Worm (Caenorhabditis elegans): ENCODE measurements around the gene ucr-2.3.
A peak's percentile ranks its signal among the peaks of the same experiment; 100 is the strongest.

Gene ucr-2.3

DNA sequence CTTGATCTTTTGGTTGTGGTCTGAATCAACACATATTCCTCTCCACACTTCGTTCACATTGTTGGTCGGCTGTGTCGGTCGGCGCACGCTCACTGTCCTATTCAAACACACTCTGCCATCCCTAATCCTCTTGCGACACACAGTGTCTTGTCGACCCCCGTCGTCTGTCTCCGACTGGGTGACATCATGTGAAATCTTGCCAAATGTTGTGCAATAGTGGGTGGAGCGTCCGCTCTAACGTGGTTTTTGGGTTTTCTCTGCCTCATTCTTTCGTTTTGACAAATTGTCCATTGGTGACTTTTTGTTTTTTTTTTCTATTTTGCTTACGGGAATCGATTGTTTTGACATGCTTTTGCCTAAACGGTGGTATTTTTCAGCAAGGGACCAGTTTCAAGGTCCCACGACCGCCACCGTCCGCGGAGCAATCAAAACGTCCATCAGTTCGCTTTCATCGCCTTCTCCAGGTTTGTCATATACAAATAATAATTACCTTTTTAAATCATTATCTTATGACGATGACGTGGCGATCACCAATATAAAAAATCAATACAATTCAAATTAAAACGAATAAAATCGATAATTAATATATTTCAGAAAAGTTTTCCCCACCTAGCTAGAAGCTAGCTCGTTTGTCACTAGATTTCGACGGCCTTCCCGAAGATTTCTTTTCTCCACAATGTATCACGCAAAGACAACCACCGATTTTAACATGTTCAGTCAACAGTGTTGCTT is 45.8 kb upstream of the ucr-2.3 start:
- TF ChIP-seq ceh-8 (GFP tag; optimal IDR thresholded peaks at IDR 0.05) = peak; percentile 32
- TF ChIP-seq Y116A8C.19 (tag; optimal IDR thresholded peaks at IDR 0.05; ENCODE audit: borderline replicate concordance) = no peak
- no peak for TF ChIP-seq nhr-76 (tag; optimal IDR thresholded peaks at IDR 0.05)
- no peak for TF ChIP-seq sptf-1 (tag; optimal IDR thresholded peaks at IDR 0.05)
- no peak for TF ChIP-seq lin-15B (tag; optimal IDR thresholded peaks at IDR 0.05)
- no peak; the same call in 1 of the 2 replicates for TF ChIP-seq unc-98 (GFP tag; IDR thresholded peaks at IDR 0.05)
- TF ChIP-seq ets-5 (GFP tag; IDR thresholded peaks at IDR 0.05) = no peak
- peak; percentile 45 for TF ChIP-seq sup-37 (GFP tag; optimal IDR thresholded peaks at IDR 0.05)
- peak; percentile 54 for TF ChIP-seq egl-13 (tag; optimal IDR thresholded peaks at IDR 0.05)
- peak; percentile 86 for TF ChIP-seq rnt-1 (tag; optimal IDR thresholded peaks at IDR 0.05)
- TF ChIP-seq lsy-2 (tag; optimal IDR thresholded peaks at IDR 0.05) = peak; percentile 81 to 95
- TF ChIP-seq pax-3 (tag; optimal IDR thresholded peaks at IDR 0.05) = peak; percentile 70
- no peak for TF ChIP-seq unc-30 (tag; optimal IDR thresholded peaks at IDR 0.05)
- peak; percentile 56 for TF ChIP-seq hpl-2 (GFP tag; optimal IDR thresholded peaks at IDR 0.05)
- TF ChIP-seq fkh-8 (tag; optimal IDR thresholded peaks at IDR 0.05) = peak; percentile 94
- peak; percentile 95 for TF ChIP-seq jun-1 (tag; optimal IDR thresholded peaks at IDR 0.05)
- TF ChIP-seq skn-1 (tag; optimal IDR thresholded peaks at IDR 0.05) = peak; percentile 96
- TF ChIP-seq snpc-4 (tag; optimal IDR thresholded peaks at IDR 0.05) = peak; percentile 80
- TF ChIP-seq mdl-1 (tag; optimal IDR thresholded peaks at IDR 0.05) = peak in 1 of 2 experiments; percentile 97
- peak; percentile 74 to 78 for TF ChIP-seq egl-27 (tag; optimal IDR thresholded peaks at IDR 0.05)
- peak; percentile 91 for TF ChIP-seq nhr-20 (tag; optimal IDR thresholded peaks at IDR 0.05)
- no peak for TF ChIP-seq alr-1 (tag; optimal IDR thresholded peaks at IDR 0.05; ENCODE audit: borderline replicate concordance)
- TF ChIP-seq unc-86 (tag; optimal IDR thresholded peaks at IDR 0.05) = peak; percentile 80
- TF ChIP-seq isw-1 (GFP tag; IDR thresholded peaks at IDR 0.05) = peak; percentile 83
- no peak for TF ChIP-seq hlh-17 (GFP tag; optimal IDR thresholded peaks at IDR 0.05; ENCODE audit: borderline replicate concordance)
- TF ChIP-seq hlh-4 (tag; optimal IDR thresholded peaks at IDR 0.05) = no peak
- peak; percentile 78 for TF ChIP-seq irx-1 (tag; optimal IDR thresholded peaks at IDR 0.05)
- TF ChIP-seq nhr-71 (tag; optimal IDR thresholded peaks at IDR 0.05) = peak; percentile 97
- peak; percentile 97 for TF ChIP-seq nhr-85 (tag)
- TF ChIP-seq blmp-1 (tag; optimal IDR thresholded peaks at IDR 0.05) = peak; percentile 51
- TF ChIP-seq ztf-4 (tag; optimal IDR thresholded peaks at IDR 0.05) = peak; percentile 37
- no peak for TF ChIP-seq ceh-63 (GFP tag; optimal IDR thresholded peaks at IDR 0.05)
- TF ChIP-seq mef-2 (tag; optimal IDR thresholded peaks at IDR 0.05) = no peak
- peak; percentile 55 for TF ChIP-seq aly-2 (tag; optimal IDR thresholded peaks at IDR 0.05)
- TF ChIP-seq lin-35 (GFP tag; optimal IDR thresholded peaks at IDR 0.05) = peak; percentile 79 to 89
- TF ChIP-seq nhr-28 (tag; optimal IDR thresholded peaks at IDR 0.05) = no peak
- TF ChIP-seq fos-1 (tag; optimal IDR thresholded peaks at IDR 0.05) = peak; percentile 85
- TF ChIP-seq unc-62 (GFP tag; optimal IDR thresholded peaks at IDR 0.05) = no peak
- TF ChIP-seq C16A3.4 (tag; optimal IDR thresholded peaks at IDR 0.05) = peak; percentile 94
- TF ChIP-seq vab-15 (tag; optimal IDR thresholded peaks at IDR 0.05) = no peak
- TF ChIP-seq ceh-82 (tag; optimal IDR thresholded peaks at IDR 0.05) = peak; percentile 75 to 97 (median 85)
- TF ChIP-seq ztf-11 (tag; optimal IDR thresholded peaks at IDR 0.05) = peak in 1 of 2 experiments; percentile 11
- no peak for TF ChIP-seq zag-1 (tag; optimal IDR thresholded peaks at IDR 0.05)
- no peak for TF ChIP-seq fkh-4 (tag; optimal IDR thresholded peaks at IDR 0.05; ENCODE audit: borderline replicate concordance)
- no peak for TF ChIP-seq tlp-1 (tag; optimal IDR thresholded peaks at IDR 0.05)
- TF ChIP-seq nhr-237 (tag; optimal IDR thresholded peaks at IDR 0.05) = peak; percentile 90
- peak; percentile 84 for TF ChIP-seq nhr-90 (tag; optimal IDR thresholded peaks at IDR 0.05; ENCODE audit: poor library complexity)
- no peak for TF ChIP-seq C04F5.9 (tag; optimal IDR thresholded peaks at IDR 0.05)
- TF ChIP-seq dpl-1 (GFP tag; optimal IDR thresholded peaks at IDR 0.05) = peak; percentile 67 to 68 (median 67)
- TF ChIP-seq efl-1 (optimal IDR thresholded peaks at IDR 0.05) = peak; percentile 79 to 90
- peak; percentile 69 to 96 for TF ChIP-seq efl-1 (GFP tag; optimal IDR thresholded peaks at IDR 0.05 in 1 of 2)
- no peak for TF ChIP-seq C34B4.2 (tag; optimal IDR thresholded peaks at IDR 0.05)
